Fruit fly (Drosophila melanogaster): ENCODE measurements around the gene nonA-l.

DNA sequence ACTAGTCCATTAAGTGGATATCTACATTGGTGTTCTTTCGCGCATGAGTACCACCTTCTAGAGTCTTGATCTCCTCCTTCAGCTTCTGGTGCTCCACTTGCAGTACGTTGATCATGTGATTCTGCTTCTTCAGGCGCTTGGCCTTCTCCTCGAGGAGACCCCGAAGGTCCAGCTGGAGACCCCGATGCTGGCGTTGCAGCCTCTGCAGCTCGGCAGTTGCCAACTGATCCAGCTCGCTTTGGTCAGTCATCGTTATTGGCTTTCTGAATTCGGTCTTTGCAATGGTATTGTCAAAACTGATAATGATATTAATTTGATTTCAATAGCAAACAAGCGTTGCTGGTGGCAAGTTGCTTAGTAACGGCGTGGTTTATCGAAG, 15.6 kb upstream of the nonA-l start, which contains the start of gene Ccdc114:
- no peak for TF ChIP-seq CTCF (optimal IDR thresholded peaks at IDR 0.05)
- TF ChIP-seq CG8478 (optimal IDR thresholded peaks at IDR 0.05) = no peak

All from S2 (cell line).